Worm (Caenorhabditis elegans) whole organism, L1 larva: ENCODE results near the gene srt-43.

Experiments
- C16A3.4 ChIP-seq: fragments of 150-350 bp; optimal IDR thresholded peaks from 2 replicates; lab custom pipeline; 2014; ENCODE audit warnings: missing biosample characterization, missing genetic modification characterization
- F16B12.6 ChIP-seq: fragments of 150-350 bp; optimal IDR thresholded peaks from 2 replicates; lab custom pipeline; 2014; ENCODE audit warnings: missing biosample characterization, missing genetic modification characterization
- Y116A8C.19 ChIP-seq: sonication (generic microtip); optimal IDR thresholded peaks from 2 replicates; lab custom pipeline; 2016; ENCODE audit warnings: missing compliant biosample characterization, missing genetic modification characterization, borderline replicate concordance
- alr-1 ChIP-seq: fragments of 200-800 bp; sonication (Bioruptor generic); optimal IDR thresholded peaks from 2 replicates; lab custom pipeline; 2018; ENCODE audit warnings: borderline replicate concordance, mild to moderate bottlenecking, missing genetic modification characterization, missing compliant biosample characterization
- ama-1 ChIP-seq: fragments of 150-350 bp; optimal IDR thresholded peaks from 2 replicates; lab custom pipeline; 2014
- blmp-1 ChIP-seq: fragments of 150-350 bp; optimal IDR thresholded peaks from 2 replicates; lab custom pipeline; 2014; ENCODE audit warnings: missing biosample characterization, missing genetic modification characterization
- ceh-88 ChIP-seq: fragments of 200-800 bp; sonication (Bioruptor generic); IDR thresholded peaks from 2 replicates; pipeline ENCODE4 v1.3.6; 2022; ENCODE audit warnings: missing genetic modification characterization, missing compliant biosample characterization
- ceh-90 ChIP-seq: sonication (generic microtip); optimal IDR thresholded peaks from 2 replicates; lab custom pipeline; 2016; ENCODE audit warnings: missing genetic modification characterization, missing compliant biosample characterization
- efl-1 ChIP-seq, 4 experiments: fragments of 150-350 bp; optimal IDR thresholded peaks in 3 of 4; peaks in 1 of 4; 1 replicate in 1 of 4; 2 replicates in 3 of 4; lab custom pipeline; 2014; ENCODE audit warnings: missing biosample characterization in 2 of 4, missing genetic modification characterization in 2 of 4, missing genetic modification reagents in 2 of 4
- egl-27 ChIP-seq, 2 experiments: fragments of 150-350 bp in 1 of 2; sonication (generic microtip); optimal IDR thresholded peaks; 3 replicates each; lab custom pipeline; 2017 to 2018; ENCODE audit warnings: missing biosample characterization in 2 of 2, missing genetic modification characterization in 2 of 2, missing genetic modification reagents in 2 of 2
- elt-2 ChIP-seq: sonication (generic microtip); optimal IDR thresholded peaks from 2 replicates; lab custom pipeline; 2016; ENCODE audit warnings: missing genetic modification characterization, mild to moderate bottlenecking, inconsistent platforms, missing compliant biosample characterization, missing genetic modification reagents
- elt-3 ChIP-seq, 6 experiments: fragments of 150-350 bp in 1 of 6; sonication (generic microtip); optimal IDR thresholded peaks; 2 replicates each; lab custom pipeline; 2017 to 2018; ENCODE audit warnings: missing biosample characterization in 6 of 6, missing genetic modification characterization in 6 of 6, inconsistent platforms in 1 of 6
- hlh-17 ChIP-seq: fragments of 200-800 bp; sonication (Bioruptor generic); optimal IDR thresholded peaks from 2 replicates; lab custom pipeline; 2018; ENCODE audit warnings: missing genetic modification characterization, mild to moderate bottlenecking, missing compliant biosample characterization, moderate library complexity, borderline replicate concordance
- hlh-4 ChIP-seq: sonication (generic microtip); optimal IDR thresholded peaks from 2 replicates; lab custom pipeline; 2016; ENCODE audit warnings: mild to moderate bottlenecking, missing genetic modification characterization, missing compliant biosample characterization
- irx-1 ChIP-seq: sonication (generic microtip); optimal IDR thresholded peaks from 2 replicates; lab custom pipeline; 2016; ENCODE audit warnings: missing genetic modification characterization, missing compliant biosample characterization
- jun-1 ChIP-seq: fragments of 150-350 bp; optimal IDR thresholded peaks from 2 replicates; lab custom pipeline; 2014; ENCODE audit warnings: missing biosample characterization, missing genetic modification reagents, missing genetic modification characterization
- lin-14 ChIP-seq: fragments of 200-800 bp; sonication (Bioruptor generic); optimal IDR thresholded peaks from 2 replicates; lab custom pipeline; 2018; ENCODE audit warnings: mild to moderate bottlenecking, missing genetic modification characterization, moderate library complexity, missing compliant biosample characterization
- lin-35 ChIP-seq, 2 experiments: fragments of 150-350 bp; optimal IDR thresholded peaks; 2 replicates each; lab custom pipeline; 2014; ENCODE audit warnings: missing biosample characterization in 2 of 2, missing genetic modification characterization in 2 of 2, missing genetic modification reagents in 2 of 2
- lir-3 ChIP-seq: sonication (generic microtip); optimal IDR thresholded peaks from 2 replicates; lab custom pipeline; 2016; ENCODE audit warnings: mild to moderate bottlenecking, missing genetic modification characterization, moderate library complexity, missing compliant biosample characterization; ENCODE audit not compliant: poor library complexity
- lsy-2 ChIP-seq, 2 experiments: fragments of 150-350 bp; optimal IDR thresholded peaks; 2 replicates each; lab custom pipeline; 2014; ENCODE audit warnings: missing biosample characterization in 2 of 2, missing genetic modification characterization in 2 of 2
- mab-9 ChIP-seq: fragments of 200-800 bp; sonication (Bioruptor generic); IDR thresholded peaks from 2 replicates; pipeline ENCODE4 v1.3.6; 2022; ENCODE audit warnings: missing genetic modification reagents, missing genetic modification characterization, missing compliant biosample characterization
- nhr-11 ChIP-seq: fragments of 150-350 bp; optimal IDR thresholded peaks from 2 replicates; lab custom pipeline; 2014; ENCODE audit warnings: missing biosample characterization, missing genetic modification characterization
- nhr-12 ChIP-seq: sonication (generic microtip); optimal IDR thresholded peaks from 2 replicates; lab custom pipeline; 2017; ENCODE audit warnings: missing biosample characterization, missing genetic modification characterization
- nhr-20 ChIP-seq: sonication (generic microtip); optimal IDR thresholded peaks from 2 replicates; lab custom pipeline; 2016; ENCODE audit warnings: mild to moderate bottlenecking, missing genetic modification characterization, missing compliant biosample characterization
- nhr-71 ChIP-seq: sonication (generic microtip); optimal IDR thresholded peaks from 2 replicates; lab custom pipeline; 2016; ENCODE audit warnings: mild to moderate bottlenecking, missing genetic modification characterization, moderate library complexity, missing compliant biosample characterization
- nhr-85 ChIP-seq: sonication (generic microtip); peaks from one replicate; lab custom pipeline; 2016; ENCODE audit warnings: missing genetic modification characterization, inconsistent platforms, missing compliant biosample characterization
- nhr-90 ChIP-seq: sonication (generic microtip); optimal IDR thresholded peaks from 2 replicates; lab custom pipeline; 2016; ENCODE audit warnings: mild to moderate bottlenecking, missing genetic modification characterization, missing compliant biosample characterization; ENCODE audit not compliant: poor library complexity
- sox-4 ChIP-seq: sonication (generic microtip); optimal IDR thresholded peaks from 2 replicates; lab custom pipeline; 2016; ENCODE audit warnings: missing genetic modification characterization, missing compliant biosample characterization
- swsn-7 ChIP-seq: sonication (generic microtip); optimal IDR thresholded peaks from 2 replicates; lab custom pipeline; 2016; ENCODE audit warnings: missing genetic modification characterization, missing compliant biosample characterization
- vab-15 ChIP-seq: sonication (generic microtip); optimal IDR thresholded peaks from 2 replicates; lab custom pipeline; 2017; ENCODE audit warnings: missing genotype, mild to moderate bottlenecking, missing genetic modification characterization, missing compliant biosample characterization
- xbp-1 ChIP-seq: sonication (generic microtip); optimal IDR thresholded peaks from 2 replicates; lab custom pipeline; 2016; ENCODE audit warnings: missing genetic modification characterization, missing compliant biosample characterization

The srt-43 gene

DNA sequence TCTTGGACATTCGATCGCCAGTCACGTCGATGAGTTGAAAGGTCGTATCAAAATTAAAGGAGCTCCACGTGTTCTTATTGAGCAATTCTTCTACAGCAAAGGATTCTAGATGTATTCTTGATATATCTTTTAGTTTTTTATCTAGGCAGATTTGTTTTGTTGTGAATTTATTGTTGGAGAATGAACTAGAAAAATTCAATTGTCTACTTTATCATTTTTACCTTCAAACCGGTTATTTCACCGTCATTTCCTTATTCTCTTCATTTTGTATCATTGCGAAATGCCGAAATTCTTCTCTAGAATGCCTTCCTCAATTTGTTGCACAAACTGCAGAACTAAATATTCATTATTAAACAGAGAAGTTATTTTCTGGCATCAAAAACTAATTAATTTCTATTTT is 39.8 kb upstream of the srt-43 start, which contains the start of gene R11D1.10:
R11D1.10 (plus strand) TSS at position 301 of the 400 bp plus-strand sequence.
- TF ChIP-seq efl-1 (optimal IDR thresholded peaks at IDR 0.05; lab: Kevin White, UChicago) = no peak
- TF ChIP-seq efl-1 (GFP tag; optimal IDR thresholded peaks at IDR 0.05 in 1 of 2; lab: Kevin White, UChicago) = peak in 1 of 2 experiments; percentile 70
- no peak for TF ChIP-seq mab-9 (GFP tag; lab: Robert Waterston, UW)

DNA sequence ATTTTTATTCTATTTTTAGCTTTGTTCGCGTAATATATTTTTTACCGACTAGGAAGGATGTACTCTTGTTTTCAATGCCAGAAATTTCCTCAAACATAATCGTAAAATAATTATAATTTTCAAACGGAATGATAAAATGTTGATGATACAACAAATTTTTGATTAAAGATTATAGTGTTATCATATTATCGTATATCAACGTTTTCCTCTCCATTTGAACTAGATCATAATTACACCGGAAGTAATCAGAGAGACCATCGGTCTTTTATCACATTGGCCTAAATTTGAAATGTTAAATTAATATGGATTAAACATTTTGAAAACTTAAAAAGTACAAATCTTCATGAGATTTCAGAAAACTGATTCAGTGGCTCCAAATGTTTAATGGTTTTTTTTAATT is 36.3 kb upstream of the srt-43 start:
- TF ChIP-seq F16B12.6 (tag; lab: Kevin White, UChicago) (no peak), elt-3 (tag; optimal IDR thresholded peaks at IDR 0.05; lab: Kevin White, UChicago) (peak in 2 of 6 experiments; percentile 11 to 29), efl-1 (optimal IDR thresholded peaks at IDR 0.05; lab: Kevin White, UChicago) (no peak), efl-1 (GFP tag; optimal IDR thresholded peaks at IDR 0.05 in 1 of 2; lab: Kevin White, UChicago) (peak in 1 of 2 experiments; percentile 2), jun-1 (peak; percentile 45), nhr-11 (tag; lab: Kevin White, UChicago) (no peak), elt-2 (peak; percentile 80), C16A3.4 (tag; lab: Kevin White, UChicago) (no peak), nhr-12 (tag; lab: Kevin White, UChicago) (no peak), nhr-85 (peak; percentile 69), hlh-17 (GFP tag; lab: Kevin White, UChicago) (no peak), nhr-71 (tag; lab: Kevin White, UChicago) (no peak)

DNA sequence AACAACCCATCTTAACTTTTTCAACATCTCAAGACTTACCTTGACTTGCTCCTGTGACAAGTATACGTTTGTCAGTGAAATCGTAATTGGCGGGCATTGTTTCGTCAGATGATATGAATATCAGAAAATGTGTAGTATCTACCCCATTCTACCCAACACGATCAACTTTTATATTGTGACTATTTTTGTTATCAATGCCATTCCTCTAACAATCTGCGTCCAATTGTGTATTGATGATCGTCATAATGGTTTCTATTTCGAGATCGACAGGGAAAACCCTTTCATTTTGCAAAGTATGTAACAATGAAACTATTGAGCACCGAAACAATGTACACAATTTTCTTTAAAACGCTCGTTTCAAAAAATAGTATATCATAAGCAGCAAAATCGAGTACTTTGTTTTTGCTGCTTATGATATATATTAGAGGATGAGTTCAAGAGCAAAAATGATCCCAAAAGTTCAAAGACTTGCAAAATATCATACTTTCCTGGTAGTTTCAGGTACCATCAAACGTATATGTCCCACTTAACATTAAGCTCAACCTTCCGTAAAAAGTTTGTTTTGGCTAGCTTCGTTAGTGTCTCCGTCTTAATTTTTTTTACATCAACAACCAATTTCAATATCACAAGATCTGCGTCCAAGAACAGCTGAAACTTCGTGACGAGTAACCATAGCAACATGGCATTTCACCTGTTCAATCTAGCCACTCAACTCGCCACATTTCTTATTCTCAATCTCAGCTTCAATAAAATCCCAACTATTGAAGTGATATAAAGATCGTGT is 35.4 kb upstream of the srt-43 start, which contains the start of the genes dhs-21 and xbx-9:
dhs-21 (minus strand) TSS at position 181 of the 784 bp plus-strand sequence.
xbx-9 (plus strand) TSS at position 734 of the 784 bp plus-strand sequence.
- TF ChIP-seq F16B12.6 (tag; lab: Kevin White, UChicago) (no peak), lin-35 (GFP tag; optimal IDR thresholded peaks at IDR 0.05; lab: Kevin White, UChicago) (peak in 1 of 2 experiments; percentile 39), lsy-2 (tag; optimal IDR thresholded peaks at IDR 0.05; lab: Kevin White, UChicago) (peak in 1 of 2 experiments; percentile 26), nhr-11 (tag; lab: Kevin White, UChicago) (no peak), nhr-90 (tag; lab: Kevin White, UChicago) (peak; percentile 7), blmp-1 (tag; lab: Kevin White, UChicago) (peak; percentile 48), ama-1 (lab: Kevin White, UChicago) (no peak), nhr-20 (tag; lab: Kevin White, UChicago) (peak; percentile 43), lin-14 (GFP tag; lab: Kevin White, UChicago) (peak; percentile 31), elt-2 (peak; percentile 60), nhr-71 (tag; lab: Kevin White, UChicago) (peak; percentile 35), lir-3 (tag; lab: Kevin White, UChicago) (no peak), elt-3 (tag; optimal IDR thresholded peaks at IDR 0.05; lab: Kevin White, UChicago) (peak in 4 of 6 experiments; percentile 32 to 88 (median 74)), hlh-4 (tag; lab: Kevin White, UChicago) (no peak)
- TF ChIP-seq, all 84 proteins: peak for 9

DNA sequence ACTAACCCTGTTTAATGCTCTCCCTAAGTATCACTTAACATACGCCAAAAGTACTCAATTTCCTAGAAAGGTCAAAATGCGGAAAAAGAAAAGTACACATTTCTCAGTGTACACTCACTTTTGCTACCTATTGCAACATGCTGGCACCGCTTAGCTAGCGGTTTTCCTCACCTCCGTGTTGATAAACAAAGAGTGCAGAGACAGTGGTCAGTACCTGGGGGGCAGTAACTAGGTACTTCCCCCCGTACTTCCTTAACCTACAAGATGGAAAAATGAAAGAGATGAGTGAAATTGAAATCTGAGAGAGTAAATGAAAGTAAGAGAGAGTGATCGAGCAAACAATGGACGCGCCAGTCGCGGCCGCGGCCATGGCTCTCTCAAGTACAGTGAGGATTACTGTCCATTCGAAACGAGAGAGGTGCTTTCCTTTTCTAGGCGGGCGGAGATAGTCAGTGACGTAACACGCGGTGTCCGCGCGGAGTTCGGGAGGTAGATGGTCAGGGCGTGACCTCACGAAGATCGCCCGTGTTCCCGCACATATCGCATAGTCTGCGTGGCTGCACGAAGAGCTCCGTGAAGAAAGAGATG is 32.8 kb upstream of the srt-43 start, which contains the start of gene cky-1:
cky-1 (plus strand) TSS at position 538 of the 588 bp plus-strand sequence.
- TF ChIP-seq swsn-7 (tag; lab: Kevin White, UChicago) (no peak), ceh-88 (GFP tag; lab: Robert Waterston, UW) (no peak), vab-15 (tag; lab: Kevin White, UChicago) (no peak), alr-1 (tag; lab: Kevin White, UChicago) (no peak), ceh-90 (tag; lab: Kevin White, UChicago) (no peak), irx-1 (tag; lab: Kevin White, UChicago) (no peak), egl-27 (tag; optimal IDR thresholded peaks at IDR 0.05; lab: Kevin White, UChicago) (no peak), nhr-90 (tag; lab: Kevin White, UChicago) (no peak), Y116A8C.19 (tag; lab: Kevin White, UChicago) (no peak), sox-4 (tag; lab: Kevin White, UChicago) (no peak), ama-1 (lab: Kevin White, UChicago) (no peak), lin-14 (GFP tag; lab: Kevin White, UChicago) (no peak), nhr-12 (tag; lab: Kevin White, UChicago) (no peak), xbp-1 (tag; lab: Kevin White, UChicago) (no peak)
- TF ChIP-seq, all 84 proteins: peak for 0
